Fruit fly (Drosophila melanogaster) whole organism, embryonic: ENCODE measurements around the gene Pmm2.

ENCODE experiments used
- Ada2b ChIP-seq: fragments of 200-800 bp; sonication (Bioruptor generic); IDR thresholded peaks from 2 replicates; pipeline ENCODE4 v1.3.6; 2022; ENCODE audit warnings: missing biosample characterization, missing genetic modification characterization
- Atf-2 ChIP-seq: fragments of 200-800 bp; sonication (Bioruptor generic); optimal IDR thresholded peaks from 2 replicates; lab custom pipeline; 2016; ENCODE audit warnings: missing biosample characterization, missing genetic modification characterization
- B-H1 ChIP-seq: fragments of 200-800 bp; sonication (Bioruptor generic); IDR thresholded peaks from 3 replicates; pipeline ENCODE4 v1.3.6; 2022; ENCODE audit warnings: missing biosample characterization, missing genetic modification characterization
- BEAF-32 ChIP-seq: fragments of 200-800 bp; sonication (Bioruptor generic); optimal IDR thresholded peaks from 3 replicates; lab custom pipeline; 2017; ENCODE audit warnings: missing biosample characterization, missing genetic modification characterization, mild to moderate bottlenecking, moderate library complexity, missing genetic modification reagents
- CG13287 ChIP-seq: fragments of 200-800 bp; sonication (Bioruptor generic); IDR thresholded peaks from 2 replicates; pipeline ENCODE4 v1.3.6; 2022; ENCODE audit warnings: missing biosample characterization, missing genetic modification characterization; ENCODE audit not compliant: partially characterized antibody
- CG14667 ChIP-seq: fragments of 200-800 bp; sonication (Bioruptor generic); IDR thresholded peaks from 2 replicates; pipeline ENCODE4 v1.3.6; 2022; ENCODE audit warnings: missing biosample characterization, missing genetic modification characterization
- CG14860 ChIP-seq: fragments of 200-800 bp; sonication (Bioruptor generic); IDR thresholded peaks from 3 replicates; pipeline ENCODE4 v1.3.6; 2022; ENCODE audit warnings: missing biosample characterization, missing genetic modification characterization; ENCODE audit not compliant: partially characterized antibody
- CG16779 ChIP-seq: fragments of 200-800 bp; sonication (Bioruptor generic); IDR thresholded peaks from 2 replicates; pipeline ENCODE4 v1.3.6; 2022; ENCODE audit warnings: missing biosample characterization, missing genetic modification characterization
- CG17359 ChIP-seq: fragments of 200-800 bp; sonication (Bioruptor generic); optimal IDR thresholded peaks from 3 replicates; lab custom pipeline; 2018; ENCODE audit warnings: missing biosample characterization, mild to moderate bottlenecking, missing genetic modification characterization, moderate library complexity
- CG18262 ChIP-seq: fragments of 200-800 bp; optimal IDR thresholded peaks from 3 replicates; lab custom pipeline; 2019; ENCODE audit warnings: missing biosample characterization, mild to moderate bottlenecking, missing genetic modification characterization, moderate library complexity
- CG1832 ChIP-seq: fragments of 200-800 bp; sonication (Bioruptor generic); optimal IDR thresholded peaks from 2 replicates; lab custom pipeline; 2017; ENCODE audit warnings: missing biosample characterization, mild to moderate bottlenecking, missing genetic modification characterization, inconsistent platforms
- CG18476 ChIP-seq: fragments of 200-800 bp; sonication (Bioruptor generic); optimal IDR thresholded peaks from 2 replicates; lab custom pipeline; 2016; ENCODE audit warnings: missing biosample characterization, mild to moderate bottlenecking, missing genetic modification characterization
- CG2875 ChIP-seq: fragments of 200-800 bp; sonication (Bioruptor generic); optimal IDR thresholded peaks from 2 replicates; lab custom pipeline; 2017; ENCODE audit warnings: missing biosample characterization, mild to moderate bottlenecking, missing genetic modification characterization, missing genetic modification reagents
- CG32767 ChIP-seq: fragments of 200-800 bp; sonication (Bioruptor generic); IDR thresholded peaks from 2 replicates; pipeline ENCODE4 v1.3.6; 2022; ENCODE audit warnings: missing biosample characterization, missing genetic modification characterization
- CG4328 ChIP-seq: fragments of 200-800 bp; sonication (Bioruptor generic); optimal IDR thresholded peaks from 3 replicates; lab custom pipeline; 2017; ENCODE audit warnings: missing biosample characterization, missing genetic modification reagents, missing genetic modification characterization
- CG7963 ChIP-seq: fragments of 200-800 bp; sonication (Bioruptor generic); IDR thresholded peaks from 3 replicates; pipeline ENCODE4 v1.3.6; 2022; ENCODE audit warnings: missing biosample characterization, missing genetic modification characterization; ENCODE audit not compliant: partially characterized antibody
- CG8765 ChIP-seq: fragments of 200-800 bp; sonication (Bioruptor generic); IDR thresholded peaks from 2 replicates; pipeline ENCODE4 v1.3.6; 2022; ENCODE audit warnings: missing biosample characterization, missing genetic modification characterization
- D19B ChIP-seq: fragments of 200-800 bp; sonication (Bioruptor generic); optimal IDR thresholded peaks from 2 replicates; lab custom pipeline; 2017; ENCODE audit warnings: missing biosample characterization, mild to moderate bottlenecking, missing genetic modification characterization
- Deaf1 ChIP-seq: fragments of 200-800 bp; optimal IDR thresholded peaks from 3 replicates; lab custom pipeline; 2019; ENCODE audit warnings: missing biosample characterization, mild to moderate bottlenecking, missing genetic modification characterization, moderate library complexity
- HLH3B ChIP-seq: fragments of 200-800 bp; sonication (Bioruptor generic); IDR thresholded peaks from 2 replicates; pipeline ENCODE4 v1.3.6; 2022; ENCODE audit warnings: missing biosample characterization, missing genetic modification characterization
- Jarid2 ChIP-seq: fragments of 200-800 bp; sonication (Bioruptor generic); optimal IDR thresholded peaks from 3 replicates; lab custom pipeline; 2017; ENCODE audit warnings: mild to moderate bottlenecking, missing biosample characterization, missing genetic modification reagents, missing genetic modification characterization
- MTF-1 ChIP-seq: fragments of 200-800 bp; sonication (Bioruptor generic); optimal IDR thresholded peaks from 2 replicates; lab custom pipeline; 2018; ENCODE audit warnings: missing biosample characterization, mild to moderate bottlenecking, missing genetic modification characterization, borderline replicate concordance
- Meics ChIP-seq: fragments of 200-800 bp; sonication (Bioruptor generic); optimal IDR thresholded peaks from 2 replicates; lab custom pipeline; 2017; ENCODE audit warnings: missing biosample characterization, mild to moderate bottlenecking, missing genetic modification characterization
- Pdp1 ChIP-seq, 2 experiments: fragments of 200-800 bp; sonication (Bioruptor generic); optimal IDR thresholded peaks; 3 replicates each; lab custom pipeline; 2016; ENCODE audit warnings: missing biosample characterization in 2 of 2, missing genetic modification characterization in 2 of 2, mild to moderate bottlenecking in 1 of 2, moderate library complexity in 1 of 2
- Scr ChIP-seq: fragments of 200-800 bp; sonication (Bioruptor generic); IDR thresholded peaks from 2 replicates; pipeline ENCODE4 v1.3.6; 2022; ENCODE audit warnings: missing biosample characterization, missing genetic modification characterization; ENCODE audit not compliant: partially characterized antibody
- Taf1 ChIP-seq: fragments of 200-800 bp; sonication (Bioruptor generic); IDR thresholded peaks from 2 replicates; pipeline ENCODE4 v1.3.6; 2022; ENCODE audit warnings: missing biosample characterization, missing genetic modification characterization
- abd-A ChIP-seq: fragments of 200-800 bp; sonication (Bioruptor generic); optimal IDR thresholded peaks from 3 replicates; lab custom pipeline; 2019; ENCODE audit warnings: missing biosample characterization, mild to moderate bottlenecking, missing genetic modification characterization, moderate library complexity
- bab2 ChIP-seq: fragments of 200-800 bp; sonication (Bioruptor generic); optimal IDR thresholded peaks from 2 replicates; lab custom pipeline; 2016; ENCODE audit warnings: missing biosample characterization, missing genetic modification characterization
- br ChIP-seq: fragments of >200 bp; optimal IDR thresholded peaks from 2 replicates; lab custom pipeline; 2017
- crol ChIP-seq: fragments of 200-800 bp; sonication (Bioruptor generic); IDR thresholded peaks from 2 replicates; pipeline ENCODE4 v1.3.6; 2022; ENCODE audit warnings: missing biosample characterization, missing genetic modification characterization
- gem ChIP-seq: fragments of 200-800 bp; sonication (Bioruptor generic); optimal IDR thresholded peaks from 2 replicates; lab custom pipeline; 2019; ENCODE audit warnings: missing biosample characterization, mild to moderate bottlenecking, missing genetic modification characterization, moderate library complexity
- gsb ChIP-seq: fragments of 200-800 bp; sonication (Bioruptor generic); IDR thresholded peaks from 2 replicates; pipeline ENCODE4 v1.3.6; 2022; ENCODE audit warnings: missing biosample characterization, missing genetic modification characterization
- ind ChIP-seq: fragments of 200-800 bp; sonication (Bioruptor generic); optimal IDR thresholded peaks from 3 replicates; lab custom pipeline; 2016; ENCODE audit warnings: missing biosample characterization, missing genetic modification characterization
- jigr1 ChIP-seq: fragments of 200-800 bp; sonication (Bioruptor generic); IDR thresholded peaks from 3 replicates; pipeline ENCODE4 v1.3.6; 2022; ENCODE audit warnings: missing biosample characterization, missing genetic modification characterization
- luna ChIP-seq: fragments of 200-800 bp; sonication (Bioruptor generic); optimal IDR thresholded peaks from 2 replicates; lab custom pipeline; 2016; ENCODE audit warnings: missing biosample characterization, missing genetic modification characterization
- pan ChIP-seq, 4 experiments: fragments of >200 bp in 3 of 4; fragments of 200-800 bp in 1 of 4; sonication (Bioruptor generic) in 1 of 4; optimal IDR thresholded peaks in 3 of 4; IDR thresholded peaks in 1 of 4; 2 replicates each; pipeline versions ENCODE4 v1.3.6 to Lab custom; 2017 to 2022; ENCODE audit warnings: missing biosample characterization in 2 of 4, missing genetic modification characterization in 2 of 4, mixed read lengths in 1 of 4
- pho ChIP-seq: fragments of 200-800 bp; sonication (Bioruptor generic); optimal IDR thresholded peaks from 2 replicates; lab custom pipeline; 2016; ENCODE audit warnings: missing biosample characterization, missing genetic modification characterization
- phol ChIP-seq: fragments of 200-800 bp; sonication (Bioruptor generic); optimal IDR thresholded peaks from 3 replicates; lab custom pipeline; 2018; ENCODE audit warnings: missing biosample characterization, mild to moderate bottlenecking, missing genetic modification characterization, moderate library complexity
- pros ChIP-seq: fragments of 200-800 bp; sonication (Bioruptor generic); optimal IDR thresholded peaks from 3 replicates; lab custom pipeline; 2019; ENCODE audit warnings: missing biosample characterization, mild to moderate bottlenecking, missing genetic modification characterization, moderate library complexity
- psq ChIP-seq: fragments of 200-800 bp; sonication (Bioruptor generic); optimal IDR thresholded peaks from 2 replicates; lab custom pipeline; 2017; ENCODE audit warnings: missing biosample characterization, missing genetic modification characterization
- pum ChIP-seq: fragments of 200-800 bp; sonication (Bioruptor generic); optimal IDR thresholded peaks from 2 replicates; lab custom pipeline; 2016; ENCODE audit warnings: missing biosample characterization, missing genetic modification characterization
- ranshi ChIP-seq: fragments of 200-800 bp; sonication (Bioruptor generic); IDR thresholded peaks from 2 replicates; pipeline ENCODE4 v1.3.6; 2022; ENCODE audit warnings: missing biosample characterization, missing genetic modification characterization
- rib ChIP-seq: fragments of 200-800 bp; sonication (Bioruptor generic); IDR thresholded peaks from 2 replicates; pipeline ENCODE4 v1.3.6; 2022; ENCODE audit warnings: missing biosample characterization, missing genetic modification characterization
- seq ChIP-seq: fragments of 200-800 bp; sonication (Bioruptor generic); IDR thresholded peaks from 2 replicates; pipeline ENCODE4 v1.3.6; 2022; ENCODE audit warnings: missing biosample characterization, missing genetic modification characterization
- sisA ChIP-seq: fragments of 200-800 bp; sonication (Bioruptor generic); IDR thresholded peaks from 2 replicates; pipeline ENCODE4 v1.3.6; 2022; ENCODE audit warnings: missing biosample characterization, missing genetic modification characterization
- sna ChIP-seq: fragments of 200-800 bp; sonication (Bioruptor generic); IDR thresholded peaks from 2 replicates; pipeline ENCODE4 v1.3.6; 2022; ENCODE audit warnings: missing biosample characterization, missing genetic modification characterization; ENCODE audit not compliant: partially characterized antibody
- tx ChIP-seq: fragments of 200-800 bp; sonication (Bioruptor generic); optimal IDR thresholded peaks from 2 replicates; lab custom pipeline; 2016; ENCODE audit warnings: missing biosample characterization, missing genetic modification characterization
- vnd ChIP-seq: fragments of 200-800 bp; sonication (Bioruptor generic); IDR thresholded peaks from 3 replicates; pipeline ENCODE4 v1.3.6; 2022; ENCODE audit warnings: missing biosample characterization, missing genetic modification characterization; ENCODE audit not compliant: partially characterized antibody
- vvl ChIP-seq: fragments of 200-800 bp; sonication (Bioruptor generic); IDR thresholded peaks from 2 replicates; pipeline ENCODE4 v1.3.6; 2022; ENCODE audit warnings: missing biosample characterization, missing genetic modification characterization
- zf30C ChIP-seq: fragments of 200-800 bp; sonication (Bioruptor generic); optimal IDR thresholded peaks from 3 replicates; lab custom pipeline; 2018; ENCODE audit warnings: missing biosample characterization, mild to moderate bottlenecking, missing genetic modification characterization

Pmm2 gene

dm6 chr3L:12484948-12485347, 49.4 kb upstream of the Pmm2 start, which contains the start of gene CG10663 (continued):
- TF ChIP-seq tx (GFP tag; lab: Kevin White, UChicago): no peak
- peak; percentile 45 for TF ChIP-seq HLH3B (GFP tag; lab: Robert Waterston, UW)
- TF ChIP-seq MTF-1 (GFP tag; lab: Kevin White, UChicago): peak; percentile 14
- TF ChIP-seq Taf1 (GFP tag; lab: Robert Waterston, UW): no peak
- TF ChIP-seq CG18262 (tag; lab: Kevin White, UChicago): no peak
- TF ChIP-seq Atf-2 (GFP tag; lab: Kevin White, UChicago): no peak
- TF ChIP-seq rib (GFP tag; lab: Robert Waterston, UW): no peak
- no peak for TF ChIP-seq CG14667 (GFP tag; lab: Robert Waterston, UW)
- TF ChIP-seq CG13287 (GFP tag; lab: Robert Waterston, UW): peak; percentile 57
- peak; percentile 81 for TF ChIP-seq Deaf1 (tag; lab: Kevin White, UChicago)
- TF ChIP-seq pros: no peak
- no peak for TF ChIP-seq BEAF-32 (GFP tag; lab: Kevin White, UChicago)
- no peak for TF ChIP-seq phol (tag; lab: Kevin White, UChicago)
- no peak for TF ChIP-seq CG1832 (GFP tag; lab: Kevin White, UChicago)
- no peak for TF ChIP-seq pum (GFP tag; lab: Kevin White, UChicago)
- no peak for TF ChIP-seq luna (GFP tag; lab: Kevin White, UChicago)
- no peak for TF ChIP-seq pho (GFP tag; lab: Kevin White, UChicago)
- no peak for TF ChIP-seq br
- no peak for TF ChIP-seq crol (GFP tag; lab: Robert Waterston, UW)
- peak; percentile 60; the same call in 1 of the 2 replicates for TF ChIP-seq vvl (GFP tag; lab: Robert Waterston, UW)
- no peak for TF ChIP-seq zf30C (GFP tag; lab: Kevin White, UChicago)
- peak; percentile 17; the same call in 1 of the 3 replicates for TF ChIP-seq B-H1 (GFP tag; lab: Robert Waterston, UW)
- TF ChIP-seq CG4328 (GFP tag; lab: Kevin White, UChicago): no peak
- no peak for TF ChIP-seq CG2875 (GFP tag; lab: Kevin White, UChicago)
- TF ChIP-seq jigr1 (GFP tag; lab: Robert Waterston, UW): no peak
- TF ChIP-seq CG17359 (tag; lab: Kevin White, UChicago): no peak
- no peak for TF ChIP-seq CG32767 (GFP tag; lab: Robert Waterston, UW)
- no peak for TF ChIP-seq psq
- 0 out of 2 replicates have a peak, but pooled peaks have one; percentile 5 for TF ChIP-seq sisA (GFP tag; lab: Robert Waterston, UW)
- TF ChIP-seq CG8765 (GFP tag; lab: Robert Waterston, UW): no peak
- peak; percentile 89 for TF ChIP-seq Jarid2 (GFP tag; lab: Kevin White, UChicago)
- TF ChIP-seq Meics (GFP tag; lab: Kevin White, UChicago): no peak
- TF ChIP-seq CG16779 (GFP tag; lab: Robert Waterston, UW): no peak
- TF ChIP-seq seq (GFP tag; lab: Robert Waterston, UW): 0 out of 2 replicates have a peak, but pooled peaks have one; percentile 17
- no peak for TF ChIP-seq bab2 (GFP tag; lab: Kevin White, UChicago)
- TF ChIP-seq Pdp1 (GFP tag; optimal IDR thresholded peaks at IDR 0.05; lab: Kevin White, UChicago): no peak
- no peak for TF ChIP-seq pan (optimal IDR thresholded peaks at IDR 0.05; lab: Kevin White, UChicago)
- TF ChIP-seq pan (GFP tag; optimal IDR thresholded peaks at IDR 0.05 in 1 of 2, IDR thresholded peaks at IDR 0.05 in 1 of 2): peak in 1 of 2 experiments; percentile 32

- TF ChIP-seq sna (GFP tag; lab: Robert Waterston, UW): 0 out of 2 replicates have a peak, but pooled peaks have one; percentile 28
- TF ChIP-seq D19B (GFP tag; lab: Kevin White, UChicago): no peak
- peak; percentile 65; the same call in 2 of the 3 replicates for TF ChIP-seq CG14860 (GFP tag; lab: Robert Waterston, UW)
- 0 out of 3 replicates have a peak, but pooled peaks have one; percentile 33 for TF ChIP-seq CG7963
- 0 out of 2 replicates have a peak, but pooled peaks have one; percentile 25 for TF ChIP-seq Scr (GFP tag; lab: Robert Waterston, UW)
- no peak for TF ChIP-seq CG18476 (GFP tag; lab: Kevin White, UChicago)
- no peak for TF ChIP-seq gsb (GFP tag; lab: Robert Waterston, UW)
- no peak for TF ChIP-seq gem
- no peak for TF ChIP-seq Ada2b (GFP tag; lab: Robert Waterston, UW)
- TF ChIP-seq CG13287 (GFP tag; lab: Robert Waterston, UW): no peak
- no peak for TF ChIP-seq abd-A (tag; lab: Kevin White, UChicago)
- TF ChIP-seq ind (GFP tag; lab: Kevin White, UChicago): no peak
- no peak for TF ChIP-seq ranshi (GFP tag; lab: Robert Waterston, UW)
- peak; percentile 47; the same call in 1 of the 3 replicates for TF ChIP-seq vnd
Measured at dm6 chr3L:12486175-12486574, 48.2 kb upstream of the Pmm2 start.
